Worm (Caenorhabditis elegans): ENCODE data around the gene arrd-9.
A peak's percentile ranks its signal among the peaks of the same experiment; 100 is the strongest.

The arrd-9 gene

DNA sequence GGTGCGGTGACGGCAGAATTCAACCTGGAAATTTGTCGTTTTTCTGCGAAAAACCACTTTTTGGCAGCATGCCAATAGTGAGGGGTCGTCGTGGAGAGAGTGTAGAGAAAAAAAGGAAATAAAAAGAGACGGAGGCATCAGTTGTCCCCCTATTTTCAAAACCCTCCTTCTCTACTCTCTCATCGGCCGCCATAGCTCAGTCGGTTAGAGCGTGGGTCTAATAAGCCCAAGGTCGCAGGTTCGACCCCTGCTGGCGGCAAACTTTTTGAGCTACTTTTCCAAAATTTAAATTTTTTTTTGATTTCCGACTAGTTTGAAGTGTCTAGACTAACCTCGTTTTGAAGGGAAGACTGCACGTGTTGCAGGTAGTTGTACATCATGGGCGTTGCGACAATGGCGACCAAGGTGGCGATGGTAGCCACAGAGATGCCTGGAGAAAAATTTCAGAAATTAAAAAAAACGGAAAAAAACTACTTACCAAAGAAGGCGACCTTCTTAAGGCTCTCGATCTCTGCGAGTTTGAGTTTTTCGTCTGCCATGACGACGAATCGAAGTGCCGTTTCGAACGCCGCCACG lies 13.9 kb upstream of the arrd-9 start, which contains the start of gene col-85 (continued):
- TF ChIP-seq pbrm-1 (GFP tag; IDR thresholded peaks at IDR 0.05) (peak; percentile 92), ccch-3 (GFP tag; optimal IDR thresholded peaks at IDR 0.05) (peak; percentile 30), unc-62 (GFP tag; optimal IDR thresholded peaks at IDR 0.05) (no peak), hlh-12 (tag; optimal IDR thresholded peaks at IDR 0.05) (peak; percentile 65), nhr-90 (tag; optimal IDR thresholded peaks at IDR 0.05) (peak; percentile 94), F33H1.4 (GFP tag; IDR thresholded peaks at IDR 0.05) (peak; percentile 53), zim-3 (tag; optimal IDR thresholded peaks at IDR 0.05) (peak; percentile 79), K11D2.4 (GFP tag; IDR thresholded peaks at IDR 0.05) (peak; percentile 70), tbx-9 (tag; optimal IDR thresholded peaks at IDR 0.05; ENCODE audit: borderline replicate concordance) (no peak), efl-1 (GFP tag; optimal IDR thresholded peaks at IDR 0.05) (peak; percentile 26), lsl-1 (GFP tag; optimal IDR thresholded peaks at IDR 0.05) (peak; percentile 53), ztf-25 (GFP tag; IDR thresholded peaks at IDR 0.05) (peak; percentile 93), xnd-1 (tag; optimal IDR thresholded peaks at IDR 0.05) (no peak), F23B12.7 (tag; optimal IDR thresholded peaks at IDR 0.05; ENCODE audit: insufficient read depth) (peak; percentile 88), tlf-1 (GFP tag; optimal IDR thresholded peaks at IDR 0.05) (peak; percentile 57), lsy-27 (tag; optimal IDR thresholded peaks at IDR 0.05; ENCODE audit: borderline replicate concordance, insufficient read depth) (peak; percentile 29), D2030.7 (GFP tag; IDR thresholded peaks at IDR 0.05) (peak; percentile 83), rpc-1 (optimal IDR thresholded peaks at IDR 0.05) (peak; percentile 97), rpc-1 (tag; optimal IDR thresholded peaks at IDR 0.05) (peak; percentile 93), mel-28 (tag; optimal IDR thresholded peaks at IDR 0.05; ENCODE audit: borderline replicate concordance) (peak; percentile 3), bed-1 (GFP tag; IDR thresholded peaks at IDR 0.05) (0 out of 2 replicates have a peak, but pooled peaks have one; percentile 77), egl-18 (GFP tag; IDR thresholded peaks at IDR 0.05) (0 out of 2 replicates have a peak, but pooled peaks have one; percentile 50), C06A6.2 (GFP tag; conservative IDR thresholded peaks at IDR 0.05) (0 out of 2 replicates have a peak, but pooled peaks have one; percentile 35), rec-8 (tag; optimal IDR thresholded peaks at IDR 0.05) (peak; percentile 76 to 91), mes-4 (tag; optimal IDR thresholded peaks at IDR 0.05) (peak; percentile 45), rcor-1 (GFP tag; IDR thresholded peaks at IDR 0.05) (peak; percentile 85), K12H6.12 (tag; optimal IDR thresholded peaks at IDR 0.05) (peak; percentile 23), nfyb-1 (GFP tag; IDR thresholded peaks at IDR 0.05) (peak; percentile 93), bed-2 (GFP tag; IDR thresholded peaks at IDR 0.05) (no peak), ztf-26 (tag; optimal IDR thresholded peaks at IDR 0.05) (peak; percentile 80), lin-35 (GFP tag; optimal IDR thresholded peaks at IDR 0.05) (peak in 1 of 3 experiments; percentile 78), hmg-1.2 (GFP tag; IDR thresholded peaks at IDR 0.05) (peak; percentile 90), B0336.3 (GFP tag; IDR thresholded peaks at IDR 0.05) (peak; percentile 75), Y95B8A.8 (GFP tag; IDR thresholded peaks at IDR 0.05) (0 out of 2 replicates have a peak, but pooled peaks have one; percentile 65), lin-26 (GFP tag; IDR thresholded peaks at IDR 0.05) (peak; percentile 98), ztf-22 (GFP tag; optimal IDR thresholded peaks at IDR 0.05) (no peak), repo-1 (tag; optimal IDR thresholded peaks at IDR 0.05) (peak; percentile 50), unc-130 (GFP tag; optimal IDR thresholded peaks at IDR 0.05) (peak; percentile 62), F57C9.4 (tag; optimal IDR thresholded peaks at IDR 0.05) (no peak), Y56A3A.18 (GFP tag; IDR thresholded peaks at IDR 0.05) (peak; percentile 56; the same call in 1 of the 2 replicates), aptf-2 (GFP tag; conservative IDR thresholded peaks at IDR 0.05) (0 out of 2 replicates have a peak, but pooled peaks have one; percentile 34), lag-1 (GFP tag; IDR thresholded peaks at IDR 0.05) (no peak), ets-4 (GFP tag; optimal IDR thresholded peaks at IDR 0.05) (no peak), F39B2.1 (GFP tag; IDR thresholded peaks at IDR 0.05) (no peak), zfh-2 (GFP tag; conservative IDR thresholded peaks at IDR 0.05) (peak; percentile 17), mxl-1 (tag; optimal IDR thresholded peaks at IDR 0.05) (peak; percentile 88), C17E4.6 (GFP tag; IDR thresholded peaks at IDR 0.05) (no peak), nfya-1 (tag; optimal IDR thresholded peaks at IDR 0.05; ENCODE audit: borderline replicate concordance, insufficient read depth) (no peak)
